Worm (Caenorhabditis elegans) whole organism, L4 larva: ENCODE data around the gene ucr-2.3.
A peak's percentile ranks its signal among the peaks of the same experiment; 100 is the strongest.

Source experiments
- D1046.2 ChIP-seq: fragments of 200-800 bp; sonication (Bioruptor generic); IDR thresholded peaks from 2 replicates; pipeline ENCODE4 v1.3.6; 2022; ENCODE audit warnings: missing genetic modification characterization, missing compliant biosample characterization
- F10B5.3 ChIP-seq: sonication (generic microtip); optimal IDR thresholded peaks from 2 replicates; lab custom pipeline; 2016; ENCODE audit warnings: mild to moderate bottlenecking, missing genetic modification characterization, missing compliant biosample characterization
- R02D3.7 ChIP-seq: fragments of 150-350 bp; sonication (generic microtip); optimal IDR thresholded peaks from 3 replicates; lab custom pipeline; 2014; ENCODE audit warnings: missing biosample characterization, missing genetic modification characterization
- T26A8.4 ChIP-seq: fragments of 200-800 bp; sonication (Bioruptor generic); IDR thresholded peaks from 2 replicates; pipeline ENCODE4 v1.3.6; 2022; ENCODE audit warnings: missing genetic modification characterization, missing compliant biosample characterization
- Y5F2A.4 ChIP-seq: fragments of 200-800 bp; sonication (Bioruptor generic); optimal IDR thresholded peaks from 2 replicates; lab custom pipeline; 2018; ENCODE audit warnings: mild to moderate bottlenecking, missing genetic modification characterization, missing compliant biosample characterization
- ZK337.2 ChIP-seq: fragments of 200-800 bp; sonication (Bioruptor generic); IDR thresholded peaks from 2 replicates; pipeline ENCODE4 v1.3.6; 2022; ENCODE audit warnings: missing genetic modification reagents, missing genetic modification characterization, missing compliant biosample characterization
- ZK546.5 ChIP-seq, 2 experiments: sonication (generic microtip); optimal IDR thresholded peaks; 2 replicates each; lab custom pipeline; 2017; ENCODE audit warnings: missing biosample characterization in 2 of 2, missing genetic modification characterization in 2 of 2
- aha-1 ChIP-seq: fragments of 150-350 bp; peaks from one replicate; lab custom pipeline; 2014; ENCODE audit warnings: missing biosample characterization, missing genetic modification characterization
- ama-1 ChIP-seq: fragments of 150-350 bp; optimal IDR thresholded peaks from 2 replicates; lab custom pipeline; 2014; ENCODE audit warnings: inconsistent platforms, mixed read lengths
- arid-1 ChIP-seq: fragments of 200-800 bp; sonication (Bioruptor generic); conservative IDR thresholded peaks from 2 replicates; pipeline ENCODE4 v1.3.6; 2022; ENCODE audit warnings: missing genetic modification reagents, missing genetic modification characterization, missing compliant biosample characterization
- ceh-44 ChIP-seq: fragments of 200-800 bp; sonication (Bioruptor generic); IDR thresholded peaks from 2 replicates; pipeline ENCODE4 v1.3.6; 2022; ENCODE audit warnings: missing genetic modification reagents, missing genetic modification characterization, missing compliant biosample characterization
- ceh-62 ChIP-seq: sonication (generic microtip); optimal IDR thresholded peaks from 2 replicates; lab custom pipeline; 2017; ENCODE audit warnings: missing biosample characterization, missing genetic modification characterization
- daf-12 ChIP-seq: fragments of 150-350 bp; optimal IDR thresholded peaks from 2 replicates; lab custom pipeline; 2014; ENCODE audit warnings: missing biosample characterization, missing genetic modification reagents, missing genetic modification characterization
- daf-16 ChIP-seq, 3 experiments: sonication (generic microtip); optimal IDR thresholded peaks; 2 replicates each; lab custom pipeline; 2016 to 2017; ENCODE audit warnings: missing genetic modification characterization in 3 of 3, missing genetic modification reagents in 3 of 3, mild to moderate bottlenecking in 2 of 3, missing compliant biosample characterization in 2 of 3, missing biosample characterization in 1 of 3, moderate library complexity in 1 of 3
- dmd-8 ChIP-seq: fragments of 200-800 bp; sonication (Bioruptor generic); IDR thresholded peaks from 2 replicates; pipeline ENCODE4 v1.3.6; 2022; ENCODE audit warnings: missing genetic modification characterization, missing compliant biosample characterization
- dmd-9 ChIP-seq: fragments of 200-800 bp; sonication (Bioruptor generic); IDR thresholded peaks from 2 replicates; pipeline ENCODE4 v1.3.6; 2022; ENCODE audit warnings: missing genetic modification reagents, missing genetic modification characterization, missing compliant biosample characterization
- dpl-1 ChIP-seq: fragments of 150-350 bp; optimal IDR thresholded peaks from 2 replicates; lab custom pipeline; 2014; ENCODE audit warnings: missing biosample characterization, missing genetic modification reagents, missing genetic modification characterization
- duxl-1 ChIP-seq: sonication (generic microtip); optimal IDR thresholded peaks from 2 replicates; lab custom pipeline; 2016; ENCODE audit warnings: mild to moderate bottlenecking, missing genetic modification characterization, moderate library complexity, missing compliant biosample characterization; ENCODE audit not compliant: poor library complexity
- dve-1 ChIP-seq: sonication (generic microtip); optimal IDR thresholded peaks from 2 replicates; lab custom pipeline; 2017; ENCODE audit warnings: antibody characterized with exemption, mild to moderate bottlenecking, missing genetic modification characterization, missing compliant biosample characterization; ENCODE audit not compliant: insufficient read depth
- egl-43 ChIP-seq: fragments of 200-800 bp; sonication (Bioruptor generic); IDR thresholded peaks from 2 replicates; pipeline ENCODE4 v1.3.6; 2022; ENCODE audit warnings: missing genetic modification reagents, missing genetic modification characterization, missing compliant biosample characterization
- fkh-10 ChIP-seq: fragments of 150-350 bp; optimal IDR thresholded peaks from 2 replicates; lab custom pipeline; 2014; ENCODE audit warnings: missing biosample characterization, missing genetic modification reagents, missing genetic modification characterization
- gei-8 ChIP-seq: fragments of 200-800 bp; sonication (Bioruptor generic); optimal IDR thresholded peaks from 2 replicates; lab custom pipeline; 2018; ENCODE audit warnings: mild to moderate bottlenecking, missing genetic modification characterization, missing compliant biosample characterization
- hlh-11 ChIP-seq: fragments of 200-800 bp; sonication (Bioruptor generic); optimal IDR thresholded peaks from 2 replicates; lab custom pipeline; 2018; ENCODE audit warnings: mild to moderate bottlenecking, missing genetic modification characterization, missing compliant biosample characterization
- hmg-1.1 ChIP-seq: fragments of 200-800 bp; sonication (Bioruptor generic); IDR thresholded peaks from 2 replicates; pipeline ENCODE4 v1.3.6; 2022; ENCODE audit warnings: missing genetic modification reagents, missing genetic modification characterization, missing compliant biosample characterization
- jun-1 ChIP-seq: fragments of 150-350 bp; optimal IDR thresholded peaks from 2 replicates; lab custom pipeline; 2014; ENCODE audit warnings: missing biosample characterization, missing genetic modification reagents, missing genetic modification characterization
- lim-7 ChIP-seq: fragments of 200-800 bp; sonication (Bioruptor generic); IDR thresholded peaks from 2 replicates; pipeline ENCODE4 v1.3.6; 2022; ENCODE audit warnings: missing genetic modification characterization, missing compliant biosample characterization
- lsy-2 ChIP-seq, 2 experiments: fragments of 150-350 bp in 1 of 2; sonication (generic microtip) in 1 of 2; optimal IDR thresholded peaks; 2 replicates each; lab custom pipeline; 2014 to 2017; ENCODE audit warnings: missing biosample characterization in 2 of 2, missing genetic modification characterization in 2 of 2
- madf-5 ChIP-seq, 2 experiments: fragments of 200-800 bp; sonication (Bioruptor generic); IDR thresholded peaks; 2 replicates each; pipeline ENCODE4 v1.3.6; 2022; ENCODE audit warnings: missing compliant biosample characterization in 2 of 2, missing genetic modification characterization in 2 of 2
- madf-9 ChIP-seq: fragments of 200-800 bp; sonication (Bioruptor generic); conservative IDR thresholded peaks from 2 replicates; pipeline ENCODE4 v1.3.6; 2022; ENCODE audit warnings: missing genetic modification reagents, missing genetic modification characterization, missing compliant biosample characterization
- mes-2 ChIP-seq: sonication (generic microtip); optimal IDR thresholded peaks from 2 replicates; lab custom pipeline; 2016; ENCODE audit warnings: missing genotype, mild to moderate bottlenecking, missing genetic modification characterization, missing compliant biosample characterization; ENCODE audit not compliant: poor library complexity, severe bottlenecking
- nhr-11 ChIP-seq: fragments of 150-350 bp; optimal IDR thresholded peaks from 2 replicates; lab custom pipeline; 2014; ENCODE audit warnings: missing biosample characterization, missing genetic modification characterization
- php-3 ChIP-seq: fragments of 200-800 bp; sonication (Bioruptor generic); IDR thresholded peaks from 2 replicates; pipeline ENCODE4 v1.3.6; 2022; ENCODE audit warnings: missing genetic modification reagents, missing genetic modification characterization, missing compliant biosample characterization
- rbr-2 ChIP-seq: sonication (generic microtip); optimal IDR thresholded peaks from 2 replicates; lab custom pipeline; 2016; ENCODE audit warnings: missing genotype, missing genetic modification characterization, missing compliant biosample characterization
- set-16 ChIP-seq: fragments of 200-800 bp; sonication (Bioruptor generic); IDR thresholded peaks from 2 replicates; pipeline ENCODE4 v1.3.6; 2022; ENCODE audit warnings: missing genetic modification reagents, missing genetic modification characterization, missing compliant biosample characterization
- skn-1 ChIP-seq: fragments of 150-350 bp; optimal IDR thresholded peaks from 2 replicates; lab custom pipeline; 2014; ENCODE audit warnings: missing biosample characterization, missing genetic modification characterization
- snpc-1.2 ChIP-seq: fragments of 200-800 bp; sonication (Bioruptor generic); IDR thresholded peaks from 2 replicates; pipeline ENCODE4 v1.3.6; 2022; ENCODE audit warnings: missing genetic modification reagents, missing genetic modification characterization, missing compliant biosample characterization
- unc-62 ChIP-seq, 3 experiments: fragments of 150-350 bp in 1 of 3; sonication (generic microtip); optimal IDR thresholded peaks in 2 of 3; peaks in 1 of 3; 1 replicate in 1 of 3; 2 replicates in 2 of 3; lab custom pipeline; 2014 to 2017; ENCODE audit warnings: missing biosample characterization in 3 of 3, missing genetic modification characterization in 3 of 3, missing genetic modification reagents in 3 of 3, missing genotype in 1 of 3
- ztf-11 ChIP-seq: fragments of 150-350 bp; optimal IDR thresholded peaks from 2 replicates; lab custom pipeline; 2014; ENCODE audit warnings: missing biosample characterization, missing genetic modification characterization

The ucr-2.3 gene

ce11 chrIII:833711-834442 lies 45.8 kb upstream of the ucr-2.3 start (continued):
- TF ChIP-seq skn-1 (tag; lab: Kevin White, UChicago): no peak
- no peak for TF ChIP-seq snpc-1.2 (GFP tag; lab: Robert Waterston, UW)
- TF ChIP-seq daf-12 (tag; lab: Kevin White, UChicago): no peak
- TF ChIP-seq hlh-11 (tag; lab: Kevin White, UChicago): peak; percentile 98
- no peak for TF ChIP-seq ceh-62 (tag; lab: Kevin White, UChicago)
- no peak for TF ChIP-seq lim-7 (GFP tag; lab: Robert Waterston, UW)
- peak; percentile 96 for TF ChIP-seq nhr-11 (tag; lab: Kevin White, UChicago)
- 0 out of 2 replicates have a peak, but pooled peaks have one; percentile 48 for TF ChIP-seq D1046.2 (GFP tag; lab: Robert Waterston, UW)
- peak; percentile 85 for TF ChIP-seq jun-1 (tag; lab: Kevin White, UChicago)
- peak; percentile 96 for TF ChIP-seq fkh-10 (GFP tag; lab: Kevin White, UChicago)
- no peak for TF ChIP-seq F10B5.3 (tag; lab: Kevin White, UChicago)
- peak; percentile 72 for TF ChIP-seq gei-8
- peak; percentile 85 for TF ChIP-seq rbr-2
- peak; percentile 65; the same call in 1 of the 2 replicates for TF ChIP-seq arid-1 (GFP tag; lab: Robert Waterston, UW)
- no peak for TF ChIP-seq Y5F2A.4 (GFP tag; lab: Kevin White, UChicago)
- TF ChIP-seq mes-2 (tag; lab: Kevin White, UChicago): peak; percentile 69
- peak; percentile 78 to 92 for TF ChIP-seq lsy-2 (tag; optimal IDR thresholded peaks at IDR 0.05; lab: Kevin White, UChicago)
- peak; percentile 69 for TF ChIP-seq dpl-1 (GFP tag; lab: Kevin White, UChicago)
- TF ChIP-seq dmd-8: no peak
- TF ChIP-seq, all 104 proteins: peak for 64

ce11 chrIII:834443-834815 lies 45.2 kb upstream of the ucr-2.3 start:
- TF ChIP-seq R02D3.7 (tag; lab: Kevin White, UChicago): no peak
- TF ChIP-seq hmg-1.1 (GFP tag; lab: Robert Waterston, UW): 0 out of 2 replicates have a peak, but pooled peaks have one; percentile 13
- peak; percentile 9 for TF ChIP-seq dve-1 (tag; lab: Kevin White, UChicago)
- TF ChIP-seq daf-16 (GFP tag; optimal IDR thresholded peaks at IDR 0.05; lab: Kevin White, UChicago): no peak
- no peak for TF ChIP-seq daf-16 (tag; optimal IDR thresholded peaks at IDR 0.05; lab: Kevin White, UChicago)
- no peak for TF ChIP-seq ceh-44 (GFP tag; lab: Robert Waterston, UW)
- 0 out of 2 replicates have a peak, but pooled peaks have one; percentile 2 for TF ChIP-seq ZK337.2 (GFP tag; lab: Robert Waterston, UW)
- no peak for TF ChIP-seq madf-9 (GFP tag; lab: Robert Waterston, UW)
- no peak for TF ChIP-seq dpl-1 (GFP tag; lab: Kevin White, UChicago)
- peak; percentile 90 for TF ChIP-seq set-16 (GFP tag; lab: Robert Waterston, UW)
- TF ChIP-seq aha-1: peak; percentile 97
- 0 out of 2 replicates have a peak, but pooled peaks have one; percentile 8 for TF ChIP-seq dmd-9
- peak; percentile 23 for TF ChIP-seq mes-2 (tag; lab: Kevin White, UChicago)
- no peak for TF ChIP-seq rbr-2
- TF ChIP-seq madf-5 (GFP tag; IDR thresholded peaks at IDR 0.05; lab: Robert Waterston, UW): 0 out of 4 replicates have a peak, but pooled peaks of 1 of the 2 experiments have one; percentile 31
- peak; percentile 48; the same call in 1 of the 2 replicates for TF ChIP-seq T26A8.4 (GFP tag; lab: Robert Waterston, UW)
- 0 out of 2 replicates have a peak, but pooled peaks have one; percentile 56 for TF ChIP-seq egl-43 (GFP tag; lab: Robert Waterston, UW)
- TF ChIP-seq ztf-11 (tag; lab: Kevin White, UChicago): no peak
- TF ChIP-seq duxl-1: peak; percentile 8
- 0 out of 2 replicates have a peak, but pooled peaks have one; percentile 23 for TF ChIP-seq php-3 (GFP tag; lab: Robert Waterston, UW)

- TF ChIP-seq mes-2 (tag; lab: Kevin White, UChicago) (peak; percentile 42), unc-62 (GFP tag; optimal IDR thresholded peaks at IDR 0.05 in 1 of 2; lab: Kevin White, UChicago) (peak in 1 of 2 experiments; percentile 85), unc-62 (tag; optimal IDR thresholded peaks at IDR 0.05; lab: Kevin White, UChicago) (no peak), dve-1 (tag; lab: Kevin White, UChicago) (no peak), ZK546.5 (tag; optimal IDR thresholded peaks at IDR 0.05; lab: Kevin White, UChicago) (no peak), ama-1 (lab: Kevin White, UChicago) (peak; percentile 92), aha-1 (peak; percentile 88), nhr-11 (tag; lab: Kevin White, UChicago) (no peak)
- TF ChIP-seq, all 104 proteins: peak for 4
These were observed 44.5 kb upstream of the ucr-2.3 start for ce11 chrIII:835208-835607.
